Worm (Caenorhabditis elegans): ENCODE data around the gene W08G11.3.

W08G11.3 gene

DNA sequence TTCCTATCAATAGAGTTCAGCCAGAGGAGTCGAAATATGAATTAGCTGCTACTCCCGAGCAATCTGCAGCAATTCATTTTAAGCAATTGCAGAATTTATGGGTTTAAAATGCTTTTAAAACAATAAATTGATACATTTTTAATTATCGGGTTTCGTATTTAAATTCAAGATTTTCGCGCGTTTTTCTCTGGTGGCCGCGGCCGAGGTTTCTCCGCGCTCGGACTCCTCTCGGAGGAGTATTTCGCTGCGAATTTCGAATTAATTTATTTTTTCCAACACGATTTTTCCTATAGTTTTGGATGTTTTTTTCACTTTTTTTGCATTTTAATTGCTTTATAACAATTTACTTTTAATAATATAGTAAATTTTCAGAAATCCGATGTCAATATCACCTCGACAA is 34.0 kb downstream of the W08G11.3 start, which contains the start of gene F13A7.14 (continued):
- peak; percentile 59 for TF ChIP-seq hmg-1.1 (GFP tag; IDR thresholded peaks at IDR 0.05)
- TF ChIP-seq ztf-7 (tag; optimal IDR thresholded peaks at IDR 0.05), result peak; percentile 42
- peak; percentile 66 for TF ChIP-seq aha-1 (tag)
- TF ChIP-seq nhr-41 (GFP tag; IDR thresholded peaks at IDR 0.05), result no peak
- no peak for TF ChIP-seq R02D3.7 (tag; optimal IDR thresholded peaks at IDR 0.05)
- TF ChIP-seq dmd-6 (GFP tag; IDR thresholded peaks at IDR 0.05), result peak; percentile 75
- no peak for TF ChIP-seq pqm-1 (tag; optimal IDR thresholded peaks at IDR 0.05)
- TF ChIP-seq mdl-1 (tag; optimal IDR thresholded peaks at IDR 0.05), result no peak
- TF ChIP-seq lin-39 (tag; optimal IDR thresholded peaks at IDR 0.05), result no peak
- peak; percentile 17 for TF ChIP-seq nhr-48 (tag; optimal IDR thresholded peaks at IDR 0.05)
- TF ChIP-seq fos-1 (tag; optimal IDR thresholded peaks at IDR 0.05), result no peak
- TF ChIP-seq unc-62 (GFP tag; optimal IDR thresholded peaks at IDR 0.05 in 1 of 2), result no peak
- no peak for TF ChIP-seq unc-62 (tag; optimal IDR thresholded peaks at IDR 0.05)
- no peak for TF ChIP-seq ceh-20 (GFP tag; IDR thresholded peaks at IDR 0.05)
- TF ChIP-seq F26F4.8 (GFP tag; conservative IDR thresholded peaks at IDR 0.05), result no peak
- no peak for TF ChIP-seq set-16 (GFP tag; IDR thresholded peaks at IDR 0.05)
- TF ChIP-seq ceh-32 (tag; optimal IDR thresholded peaks at IDR 0.05; ENCODE audit: poor library complexity), result no peak
- no peak for TF ChIP-seq cey-2 (tag; optimal IDR thresholded peaks at IDR 0.05; ENCODE audit: borderline replicate concordance, insufficient read depth)
- no peak for TF ChIP-seq nhr-77 (tag; optimal IDR thresholded peaks at IDR 0.05)
- TF ChIP-seq jun-1 (tag; optimal IDR thresholded peaks at IDR 0.05), result no peak
- peak in 1 of 2 experiments; percentile 76; a peak in 1 of 4 replicates for TF ChIP-seq madf-5 (GFP tag; IDR thresholded peaks at IDR 0.05)
- TF ChIP-seq dpl-1 (GFP tag; optimal IDR thresholded peaks at IDR 0.05), result peak; percentile 99
- TF ChIP-seq egl-43 (GFP tag; IDR thresholded peaks at IDR 0.05), result no peak
- no peak for TF ChIP-seq pha-4 (GFP tag; IDR thresholded peaks at IDR 0.05)
- no peak for TF ChIP-seq pha-4 (tag; optimal IDR thresholded peaks at IDR 0.05)
- TF ChIP-seq ZK546.5 (tag; optimal IDR thresholded peaks at IDR 0.05), result no peak
- TF ChIP-seq Y75B8A.6 (GFP tag; IDR thresholded peaks at IDR 0.05), result no peak
- TF ChIP-seq egl-27 (tag; optimal IDR thresholded peaks at IDR 0.05), result no peak
- TF ChIP-seq nhr-25 (tag; optimal IDR thresholded peaks at IDR 0.05; ENCODE audit: borderline replicate concordance, insufficient read depth), result no peak
- TF ChIP-seq ceh-62 (tag; optimal IDR thresholded peaks at IDR 0.05), result no peak
- no peak for TF ChIP-seq spr-1 (tag; optimal IDR thresholded peaks at IDR 0.05)
- TF ChIP-seq ces-1 (GFP tag; optimal IDR thresholded peaks at IDR 0.05), result no peak
- TF ChIP-seq lim-7 (GFP tag; IDR thresholded peaks at IDR 0.05), result no peak
- TF ChIP-seq nhr-237 (tag; optimal IDR thresholded peaks at IDR 0.05), result no peak
- no peak for TF ChIP-seq skn-1 (tag; optimal IDR thresholded peaks at IDR 0.05)
- no peak for TF ChIP-seq zip-11 (GFP tag; IDR thresholded peaks at IDR 0.05)
- TF ChIP-seq F37D6.2 (tag; optimal IDR thresholded peaks at IDR 0.05), result peak; percentile 33
- peak; percentile 85 for TF ChIP-seq duxl-1 (tag; optimal IDR thresholded peaks at IDR 0.05; ENCODE audit: poor library complexity)
- TF ChIP-seq daf-8 (GFP tag; IDR thresholded peaks at IDR 0.05), result no peak

DNA sequence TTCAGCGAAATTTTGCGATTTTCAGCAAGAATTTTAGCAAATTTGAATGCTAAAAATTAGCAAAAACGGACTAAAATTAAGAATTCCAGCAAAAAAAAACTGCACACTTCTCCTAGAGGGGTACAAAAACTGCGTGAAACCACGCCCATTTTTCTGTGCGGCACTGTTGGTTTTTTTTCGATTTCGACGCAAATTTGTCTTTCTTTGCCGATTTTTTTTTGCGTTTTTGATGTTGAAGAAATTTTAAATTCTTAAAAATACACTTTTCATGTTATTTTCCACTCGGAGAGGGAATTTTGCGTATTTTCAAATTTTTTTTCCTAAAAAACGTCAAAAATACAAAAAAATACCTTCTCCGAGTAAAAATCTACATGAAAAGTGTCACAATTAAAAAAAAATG is 36.5 kb downstream of the W08G11.3 start, which contains the start of gene syp-1:
Gene syp-1 (plus strand): TSS at position 301 of the 400 bp plus-strand sequence.
- TF ChIP-seq F26F4.8 (GFP tag; conservative IDR thresholded peaks at IDR 0.05) (no peak), lin-1 (GFP tag; IDR thresholded peaks at IDR 0.05) (no peak), R02D3.7 (tag; optimal IDR thresholded peaks at IDR 0.05) (no peak), zag-1 (tag; optimal IDR thresholded peaks at IDR 0.05) (no peak), T26A8.4 (GFP tag; IDR thresholded peaks at IDR 0.05) (no peak), lin-29 (GFP tag; IDR thresholded peaks at IDR 0.05) (no peak), mxl-3 (GFP tag; optimal IDR thresholded peaks at IDR 0.05) (no peak), set-16 (GFP tag; IDR thresholded peaks at IDR 0.05) (no peak), F10B5.3 (tag; optimal IDR thresholded peaks at IDR 0.05) (no peak), lim-7 (GFP tag; IDR thresholded peaks at IDR 0.05) (no peak), dpl-1 (GFP tag; optimal IDR thresholded peaks at IDR 0.05) (no peak)

Measured in whole organism, L4 larva.